Worm (Caenorhabditis elegans) whole organism, L2 larva: ENCODE measurements around the gene sri-67.

ENCODE experiments used
- ceh-16 ChIP-seq: fragments of 150-350 bp; optimal IDR thresholded peaks from 2 replicates; lab custom pipeline; 2014; ENCODE audit warnings: missing biosample characterization, missing genetic modification characterization
- ceh-82 ChIP-seq: fragments of 150-350 bp; optimal IDR thresholded peaks from 2 replicates; lab custom pipeline; 2014; ENCODE audit warnings: missing biosample characterization, missing genetic modification characterization
- nhr-237 ChIP-seq: fragments of 150-350 bp; optimal IDR thresholded peaks from 2 replicates; lab custom pipeline; 2014; ENCODE audit warnings: missing biosample characterization, missing genetic modification characterization
- nhr-25 ChIP-seq: fragments of 150-350 bp; sonication (generic microtip); optimal IDR thresholded peaks from 3 replicates; lab custom pipeline; 2014; ENCODE audit warnings: missing biosample characterization, missing genetic modification characterization
- unc-39 ChIP-seq: fragments of 150-350 bp; optimal IDR thresholded peaks from 2 replicates; lab custom pipeline; 2014; ENCODE audit warnings: missing biosample characterization, missing genetic modification characterization
- unc-55 ChIP-seq: fragments of 150-350 bp; sonication (generic microtip); optimal IDR thresholded peaks from 3 replicates; lab custom pipeline; 2014; ENCODE audit warnings: missing biosample characterization, missing genetic modification reagents, missing genetic modification characterization
- ztf-11 ChIP-seq: sonication (generic microtip); optimal IDR thresholded peaks from 2 replicates; lab custom pipeline; 2017; ENCODE audit warnings: missing biosample characterization, missing genetic modification characterization

DNA sequence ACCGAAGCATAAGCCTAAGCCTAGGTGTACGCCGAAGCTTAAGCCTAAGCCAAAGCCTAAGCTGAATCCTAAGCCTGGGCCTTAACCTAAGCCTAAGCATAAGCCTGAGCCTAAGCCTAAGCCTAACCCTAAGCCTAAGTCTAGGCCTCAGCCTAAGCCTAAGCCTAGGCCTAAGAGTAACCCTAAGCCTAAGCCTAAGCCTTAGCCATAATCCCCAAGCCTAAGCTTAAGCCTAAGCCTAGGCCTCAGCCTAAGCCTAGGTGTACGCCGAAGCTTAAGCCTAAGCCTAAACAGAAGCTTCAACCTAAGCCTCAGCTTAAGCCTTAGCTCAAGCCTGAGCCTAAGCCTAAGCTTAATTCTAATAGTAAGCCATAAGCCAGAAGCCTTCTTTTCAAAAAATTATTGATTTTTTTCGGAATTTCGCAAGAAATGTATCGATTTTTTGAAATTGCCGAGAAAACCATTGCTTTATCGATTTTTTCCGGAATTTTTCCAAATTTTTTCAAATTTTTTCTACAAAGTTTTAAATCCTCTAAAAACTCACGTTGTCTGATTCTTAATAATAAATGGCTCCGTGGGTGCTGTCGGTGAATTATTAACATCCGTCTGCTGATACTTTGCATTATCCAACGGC lies 10.5 kb downstream of the sri-67 start:
- TF ChIP-seq ceh-16 (tag; lab: Kevin White, UChicago) (no peak), nhr-237 (tag; lab: Kevin White, UChicago) (no peak), ceh-82 (no peak), nhr-25 (tag; lab: Kevin White, UChicago) (no peak), unc-39 (tag; lab: Kevin White, UChicago) (no peak), unc-55 (no peak), ztf-11 (tag; lab: Kevin White, UChicago) (no peak)
